Worm (Caenorhabditis elegans) whole organism, L1 larva: ENCODE measurements around the gene srpa-68.

ENCODE experiments used
- fkh-10 ChIP-seq: sonication (generic microtip); optimal IDR thresholded peaks from 2 replicates; lab custom pipeline; 2017; ENCODE audit warnings: missing biosample characterization, missing genetic modification reagents, missing genetic modification characterization
- pax-3 ChIP-seq: fragments of 200-800 bp; sonication (Bioruptor generic); optimal IDR thresholded peaks from 2 replicates; lab custom pipeline; 2018; ENCODE audit warnings: mild to moderate bottlenecking, missing genetic modification characterization, moderate library complexity, missing compliant biosample characterization

DNA sequence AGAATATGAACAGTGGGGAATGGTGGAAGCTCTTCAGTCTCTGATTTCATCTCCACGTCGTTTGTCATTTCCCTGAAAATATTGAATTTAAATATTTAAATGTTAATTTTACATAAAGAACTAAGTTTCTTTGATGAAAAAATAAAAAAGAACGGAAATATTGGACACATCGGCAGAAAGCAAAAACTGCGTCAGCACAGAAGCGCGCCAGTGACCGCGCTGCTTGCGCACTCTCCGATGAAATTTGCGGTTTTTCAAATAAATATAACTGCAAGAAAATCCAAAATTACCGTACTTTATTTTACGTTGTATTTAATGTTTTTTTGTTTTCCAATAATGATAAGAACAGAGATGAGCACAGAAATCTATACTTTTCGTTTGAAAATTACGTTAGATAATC lies at the start of gene srpa-68, which contains the start of gene srh-16:
- TF ChIP-seq pax-3 = peak; percentile 91
- peak; percentile 77 for TF ChIP-seq fkh-10 (GFP tag; lab: Kevin White, UChicago)
